Worm (Caenorhabditis elegans): ENCODE data around the gene ZK287.4.

DNA sequence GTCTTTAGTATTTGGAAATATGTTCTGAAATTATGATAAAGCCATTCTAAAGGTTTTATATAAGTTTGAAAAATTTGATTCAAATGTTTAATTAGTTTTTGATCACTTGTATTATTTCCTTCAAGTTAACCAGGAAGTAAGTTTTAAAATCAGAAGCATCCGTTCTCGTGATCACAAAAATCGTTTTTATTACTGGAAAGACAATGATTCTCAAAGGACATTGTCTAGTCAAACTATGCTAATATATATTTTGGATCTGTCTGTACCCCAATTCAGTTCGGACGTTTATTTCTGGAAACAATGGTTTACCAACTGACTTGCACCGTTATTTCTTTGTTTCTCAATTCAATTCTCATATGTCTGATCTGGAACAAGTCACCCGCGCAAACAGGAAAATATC lies 30.9 kb upstream of the ZK287.4 start, which contains the start of gene str-188:
- TF ChIP-seq hlh-13 (GFP tag; optimal IDR thresholded peaks at IDR 0.05) (no peak), unc-86 (tag; optimal IDR thresholded peaks at IDR 0.05) (no peak), ets-4 (tag; optimal IDR thresholded peaks at IDR 0.05) (no peak), hlh-6 (tag; optimal IDR thresholded peaks at IDR 0.05) (no peak), sox-2 (GFP tag; IDR thresholded peaks at IDR 0.05) (no peak), ceh-24 (tag; optimal IDR thresholded peaks at IDR 0.05) (no peak), hlh-15 (tag; optimal IDR thresholded peaks at IDR 0.05) (no peak), hlh-30 (tag; optimal IDR thresholded peaks at IDR 0.05; ENCODE audit: insufficient read depth) (no peak), ceh-31 (tag; optimal IDR thresholded peaks at IDR 0.05) (no peak), T23F11.4 (GFP tag; optimal IDR thresholded peaks at IDR 0.05) (no peak)

Measured in whole organism, late embryonic.